Fruit fly (Drosophila melanogaster) whole organism, prepupa: Measurements from ENCODE around the gene CG6928.

ENCODE experiments used
- Blimp-1 ChIP-seq: fragments of 200-800 bp; sonication (Bioruptor generic); optimal IDR thresholded peaks from 3 replicates; lab custom pipeline; 2017; ENCODE audit warnings: missing biosample characterization, missing genetic modification characterization, mild to moderate bottlenecking, moderate library complexity, missing genetic modification reagents
- CG10669 ChIP-seq: fragments of 200-800 bp; sonication (Bioruptor generic); optimal IDR thresholded peaks from 3 replicates; lab custom pipeline; 2018; ENCODE audit warnings: missing biosample characterization, mild to moderate bottlenecking, missing genetic modification characterization, moderate library complexity
- CG15336 ChIP-seq: fragments of 200-800 bp; sonication (Bioruptor generic); IDR thresholded peaks from 2 replicates; pipeline ENCODE4 v1.3.6; 2022; ENCODE audit warnings: missing biosample characterization, missing genetic modification characterization
- CG3032 ChIP-seq: fragments of 200-800 bp; optimal IDR thresholded peaks from 2 replicates; lab custom pipeline; 2019; ENCODE audit warnings: missing biosample characterization, mild to moderate bottlenecking, missing genetic modification characterization, moderate library complexity
- CG31627 ChIP-seq: fragments of 200-800 bp; sonication (Bioruptor generic); optimal IDR thresholded peaks from 3 replicates; lab custom pipeline; 2016; ENCODE audit warnings: missing biosample characterization, missing genetic modification characterization
- CG32006 ChIP-seq: fragments of 200-800 bp; sonication (Bioruptor generic); optimal IDR thresholded peaks from 3 replicates; lab custom pipeline; 2017; ENCODE audit warnings: missing biosample characterization, mild to moderate bottlenecking, missing genetic modification characterization
- CG34406 ChIP-seq: fragments of 200-800 bp; sonication (Bioruptor generic); optimal IDR thresholded peaks from 3 replicates; lab custom pipeline; 2016; ENCODE audit warnings: missing biosample characterization, missing genetic modification characterization
- CG3919 ChIP-seq: fragments of 200-800 bp; sonication (Bioruptor generic); optimal IDR thresholded peaks from 3 replicates; lab custom pipeline; 2016; ENCODE audit warnings: missing biosample characterization, missing genetic modification characterization
- CG4318 ChIP-seq: fragments of 200-800 bp; sonication (Bioruptor generic); optimal IDR thresholded peaks from 3 replicates; lab custom pipeline; 2017; ENCODE audit warnings: missing biosample characterization, mild to moderate bottlenecking, missing genetic modification characterization
- CG6276 ChIP-seq: fragments of 200-800 bp; sonication (Bioruptor generic); optimal IDR thresholded peaks from 2 replicates; lab custom pipeline; 2017; ENCODE audit warnings: missing biosample characterization, mild to moderate bottlenecking, missing genetic modification characterization
- CG6792 ChIP-seq: fragments of 200-800 bp; sonication (Bioruptor generic); optimal IDR thresholded peaks from 3 replicates; lab custom pipeline; 2016; ENCODE audit warnings: missing biosample characterization, missing genetic modification characterization
- CG6808 ChIP-seq: fragments of 200-800 bp; sonication (Bioruptor generic); optimal IDR thresholded peaks from 3 replicates; lab custom pipeline; 2017; ENCODE audit warnings: missing biosample characterization, missing genetic modification characterization, mild to moderate bottlenecking, moderate library complexity, missing genetic modification reagents
- CG6854 ChIP-seq: fragments of 200-800 bp; sonication (Bioruptor generic); optimal IDR thresholded peaks from 2 replicates; lab custom pipeline; 2017; ENCODE audit warnings: missing biosample characterization, mild to moderate bottlenecking, missing genetic modification characterization
- CG7368 ChIP-seq: fragments of 200-800 bp; sonication (Bioruptor generic); optimal IDR thresholded peaks from 3 replicates; lab custom pipeline; 2016; ENCODE audit warnings: missing biosample characterization, missing genetic modification characterization
- CG8632 ChIP-seq: fragments of 200-800 bp; sonication (Bioruptor generic); optimal IDR thresholded peaks from 3 replicates; lab custom pipeline; 2016; ENCODE audit warnings: missing biosample characterization, missing genetic modification characterization
- CG9139 ChIP-seq: fragments of 200-800 bp; sonication (Bioruptor generic); optimal IDR thresholded peaks from 3 replicates; lab custom pipeline; 2017; ENCODE audit warnings: missing biosample characterization, mild to moderate bottlenecking, missing genetic modification characterization
- Eip78C ChIP-seq: fragments of 200-800 bp; sonication (Bioruptor generic); peaks from one replicate; lab custom pipeline; 2016; ENCODE audit warnings: missing biosample characterization, missing genetic modification characterization
- Eip93F ChIP-seq: fragments of 200-800 bp; sonication (Bioruptor generic); optimal IDR thresholded peaks from 2 replicates; lab custom pipeline; 2016; ENCODE audit warnings: missing biosample characterization, mild to moderate bottlenecking, missing genetic modification characterization
- Ets96B ChIP-seq: fragments of 200-800 bp; optimal IDR thresholded peaks from 2 replicates; lab custom pipeline; 2019; ENCODE audit warnings: missing biosample characterization, mild to moderate bottlenecking, missing genetic modification characterization, moderate library complexity
- Gug ChIP-seq: fragments of 200-800 bp; sonication (Bioruptor generic); IDR thresholded peaks from 2 replicates; pipeline ENCODE4 v1.3.6; 2022; ENCODE audit warnings: missing biosample characterization, missing genetic modification characterization
- Hr38 ChIP-seq: sonication (Bioruptor generic); optimal IDR thresholded peaks from 2 replicates; lab custom pipeline; 2016; ENCODE audit warnings: missing biosample characterization, missing genetic modification characterization
- Hr4 ChIP-seq: fragments of 200-800 bp; sonication (Bioruptor generic); optimal IDR thresholded peaks from 3 replicates; lab custom pipeline; 2016; ENCODE audit warnings: missing biosample characterization, missing genetic modification characterization
- Lpt ChIP-seq: fragments of 200-800 bp; sonication (Bioruptor generic); optimal IDR thresholded peaks from 3 replicates; lab custom pipeline; 2016; ENCODE audit warnings: missing biosample characterization, missing genetic modification characterization
- OdsH ChIP-seq: fragments of 200-800 bp; sonication (Bioruptor generic); optimal IDR thresholded peaks from 3 replicates; lab custom pipeline; 2016; ENCODE audit warnings: missing biosample characterization, missing genetic modification characterization
- Smox ChIP-seq: fragments of 200-800 bp; sonication (Bioruptor generic); optimal IDR thresholded peaks from 3 replicates; lab custom pipeline; 2016; ENCODE audit warnings: missing biosample characterization, missing genetic modification characterization
- Sox14 ChIP-seq: fragments of 200-800 bp; sonication (Bioruptor generic); optimal IDR thresholded peaks from 3 replicates; lab custom pipeline; 2016; ENCODE audit warnings: missing biosample characterization, missing genetic modification characterization
- Sox15 ChIP-seq: fragments of 200-800 bp; sonication (Bioruptor generic); optimal IDR thresholded peaks from 3 replicates; lab custom pipeline; 2016; ENCODE audit warnings: missing biosample characterization, missing genetic modification characterization
- acj6 ChIP-seq: fragments of 200-800 bp; sonication (Bioruptor generic); optimal IDR thresholded peaks from 3 replicates; lab custom pipeline; 2016; ENCODE audit warnings: missing biosample characterization, missing genetic modification characterization
- cyc ChIP-seq: fragments of 200-800 bp; sonication (Bioruptor generic); optimal IDR thresholded peaks from 3 replicates; lab custom pipeline; 2016; ENCODE audit warnings: missing biosample characterization, missing genetic modification characterization
- dac ChIP-seq: fragments of 200-800 bp; sonication (Bioruptor generic); optimal IDR thresholded peaks from 2 replicates; lab custom pipeline; 2017; ENCODE audit warnings: missing biosample characterization, mild to moderate bottlenecking, missing genetic modification characterization
- dsx ChIP-seq: fragments of 200-800 bp; optimal IDR thresholded peaks from 3 replicates; lab custom pipeline; 2019; ENCODE audit warnings: missing biosample characterization, mild to moderate bottlenecking, missing genetic modification characterization, moderate library complexity; ENCODE audit not compliant: poor library complexity, severe bottlenecking
- eg ChIP-seq: fragments of 200-800 bp; sonication (Bioruptor generic); IDR thresholded peaks from 3 replicates; pipeline ENCODE4 v1.3.6; 2022; ENCODE audit warnings: missing biosample characterization, missing genetic modification characterization
- esn ChIP-seq: fragments of 200-800 bp; sonication (Bioruptor generic); optimal IDR thresholded peaks from 2 replicates; lab custom pipeline; 2016; ENCODE audit warnings: missing biosample characterization, mild to moderate bottlenecking, missing genetic modification characterization, moderate library complexity
- fd59A ChIP-seq: fragments of 200-800 bp; sonication (Bioruptor generic); optimal IDR thresholded peaks from 2 replicates; lab custom pipeline; 2017; ENCODE audit warnings: missing biosample characterization, mild to moderate bottlenecking, missing genetic modification characterization, missing genetic modification reagents
- fkh ChIP-seq: fragments of 200-800 bp; sonication (Bioruptor generic); optimal IDR thresholded peaks from 3 replicates; lab custom pipeline; 2017; ENCODE audit warnings: missing biosample characterization, mild to moderate bottlenecking, missing genetic modification characterization, moderate library complexity
- lz ChIP-seq: fragments of 200-800 bp; sonication (Bioruptor generic); optimal IDR thresholded peaks from 3 replicates; lab custom pipeline; 2016; ENCODE audit warnings: missing biosample characterization, missing genetic modification characterization
- net ChIP-seq: fragments of 200-800 bp; sonication (Bioruptor generic); optimal IDR thresholded peaks from 3 replicates; lab custom pipeline; 2016; ENCODE audit warnings: missing biosample characterization, missing genetic modification characterization
- pdm3 ChIP-seq: fragments of 200-800 bp; sonication (Bioruptor generic); optimal IDR thresholded peaks from 3 replicates; lab custom pipeline; 2016; ENCODE audit warnings: missing biosample characterization, missing genetic modification characterization
- salr ChIP-seq, 2 experiments: fragments of 200-800 bp; sonication (Bioruptor generic); optimal IDR thresholded peaks; 3 replicates each; lab custom pipeline; 2016 to 2018; ENCODE audit warnings: missing biosample characterization in 2 of 2, missing genetic modification characterization in 2 of 2, mild to moderate bottlenecking in 1 of 2
- spab ChIP-seq: fragments of 200-800 bp; sonication (Bioruptor generic); optimal IDR thresholded peaks from 2 replicates; lab custom pipeline; 2017; ENCODE audit warnings: missing biosample characterization, mild to moderate bottlenecking, missing genetic modification characterization, missing genetic modification reagents
- topi ChIP-seq: fragments of 200-800 bp; sonication (Bioruptor generic); optimal IDR thresholded peaks from 3 replicates; lab custom pipeline; 2016; ENCODE audit warnings: missing biosample characterization, missing genetic modification characterization

The CG6928 gene

DNA sequence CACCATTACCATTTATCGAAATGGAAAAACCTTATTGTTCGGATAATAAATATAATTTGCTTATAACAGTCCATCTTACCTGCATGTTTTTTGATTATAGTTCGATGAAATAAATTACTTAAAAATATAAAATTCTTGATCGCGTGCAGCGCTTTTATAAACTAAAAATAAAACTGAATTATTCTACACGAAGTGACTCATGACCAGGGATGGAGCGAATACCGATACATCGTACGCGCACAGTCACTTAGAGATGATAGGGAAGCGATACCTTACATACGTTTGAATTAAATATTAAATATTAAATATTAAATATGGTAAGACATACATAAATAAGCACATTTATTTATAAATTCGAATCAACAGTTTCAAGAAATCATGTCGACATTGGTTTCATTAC is 10.0 kb upstream of the CG6928 start, which contains the start of gene viaf:
Gene viaf, minus strand, starts transcription at position 220 of the 400 bp plus-strand sequence.
- peak; percentile 40 for TF ChIP-seq cyc (GFP tag; lab: Kevin White, UChicago)
- TF ChIP-seq Sox15 (GFP tag; lab: Kevin White, UChicago) = peak; percentile 3
- peak; percentile 17 for TF ChIP-seq CG31627 (GFP tag; lab: Kevin White, UChicago)
- TF ChIP-seq CG6854 (GFP tag; lab: Kevin White, UChicago) = no peak
- TF ChIP-seq spab (GFP tag; lab: Kevin White, UChicago) = no peak
- no peak for TF ChIP-seq Ets96B (tag; lab: Kevin White, UChicago)

- TF ChIP-seq cyc (GFP tag; lab: Kevin White, UChicago) = peak; percentile 2
- no peak for TF ChIP-seq fd59A
- TF ChIP-seq acj6 (GFP tag; lab: Kevin White, UChicago) = no peak
These were observed 5.0 kb upstream of the CG6928 start, which contains the start of gene Grip163 for dm6 chr3L:11997959-11998358. Gene Grip163, minus strand, starts transcription at chr3L:11998138.

dm6 chr3L:12003457-12003856 is 502 bp downstream of the CG6928 start:
- TF ChIP-seq Blimp-1 (GFP tag; lab: Kevin White, UChicago) = no peak
- TF ChIP-seq lz (GFP tag; lab: Kevin White, UChicago) = no peak
- TF ChIP-seq dac (GFP tag; lab: Kevin White, UChicago) = no peak
- no peak for TF ChIP-seq CG34406 (GFP tag; lab: Kevin White, UChicago)
- TF ChIP-seq cyc (GFP tag; lab: Kevin White, UChicago) = no peak
- no peak for TF ChIP-seq Gug (GFP tag; lab: Robert Waterston, UW)
- TF ChIP-seq CG6854 (GFP tag; lab: Kevin White, UChicago) = no peak
- TF ChIP-seq fkh = no peak
- TF ChIP-seq pdm3 = no peak

dm6 chr3L:12004136-12004535 is 1.2 kb downstream of the CG6928 start:
- TF ChIP-seq CG8632 (GFP tag; lab: Kevin White, UChicago) = no peak
- no peak for TF ChIP-seq eg
- TF ChIP-seq spab (GFP tag; lab: Kevin White, UChicago) = no peak
- TF ChIP-seq Sox15 (GFP tag; lab: Kevin White, UChicago) = no peak
- no peak for TF ChIP-seq CG4318 (GFP tag; lab: Kevin White, UChicago)
- no peak for TF ChIP-seq CG3919 (GFP tag; lab: Kevin White, UChicago)
- no peak for TF ChIP-seq net

DNA sequence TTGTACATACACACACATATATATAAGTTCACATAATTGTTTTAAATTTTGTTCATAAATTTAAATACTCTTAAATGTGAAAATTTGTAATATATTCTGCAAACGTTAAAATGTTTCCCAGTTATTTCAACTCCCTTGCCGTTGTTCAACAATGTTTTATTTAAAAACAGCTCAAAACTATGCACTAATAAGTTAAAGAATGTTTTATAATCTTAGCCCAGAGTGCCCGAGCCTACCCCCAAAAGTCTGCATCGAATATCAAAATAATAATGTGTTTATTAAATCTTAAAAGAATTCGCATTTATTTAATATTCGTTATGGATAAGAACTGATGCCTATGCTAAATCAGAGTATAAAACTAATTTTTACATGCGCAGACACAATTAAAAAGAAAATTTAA is 5.0 kb downstream of the CG6928 start:
- no peak for TF ChIP-seq CG6276 (GFP tag; lab: Kevin White, UChicago)
- no peak for TF ChIP-seq Smox
- TF ChIP-seq dsx (GFP tag; lab: Kevin White, UChicago) = peak; percentile 82

DNA sequence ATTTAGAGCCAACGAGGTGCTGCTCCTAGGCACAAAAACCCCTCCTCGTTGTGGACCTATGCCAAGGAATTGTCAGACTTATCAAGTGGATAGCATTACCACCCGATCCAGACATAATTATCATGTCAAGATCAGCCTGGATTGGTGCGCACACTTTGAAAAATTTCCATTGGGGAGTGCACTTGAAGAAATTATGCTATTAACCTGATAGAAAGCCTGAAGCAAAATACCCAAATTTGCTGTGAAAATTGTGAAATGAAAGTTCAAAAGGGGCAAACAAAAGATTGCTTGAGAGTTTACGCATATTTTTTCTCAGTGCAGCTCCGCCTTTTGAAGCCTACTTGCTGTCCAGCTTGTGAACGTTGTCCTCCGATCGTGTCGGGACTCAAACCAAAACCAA is 10.7 kb downstream of the CG6928 start:
- TF ChIP-seq Hr4 (GFP tag; lab: Kevin White, UChicago) (peak; percentile 23), Sox14 (GFP tag; lab: Kevin White, UChicago) (peak; percentile 7), fd59A (peak; percentile 39), Blimp-1 (GFP tag; lab: Kevin White, UChicago) (no peak), CG10669 (GFP tag; lab: Kevin White, UChicago) (peak; percentile 45), CG3032 (tag; lab: Kevin White, UChicago) (peak; percentile 66), CG3919 (GFP tag; lab: Kevin White, UChicago) (peak; percentile 53), CG6792 (peak; percentile 16), cyc (GFP tag; lab: Kevin White, UChicago) (peak; percentile 13), OdsH (no peak), Lpt (GFP tag; lab: Kevin White, UChicago) (peak; percentile 4), topi (GFP tag; lab: Kevin White, UChicago) (no peak), Eip78C (GFP tag; lab: Kevin White, UChicago) (peak; percentile 84), CG32006 (GFP tag; lab: Kevin White, UChicago) (peak; percentile 6), eg (0 out of 3 replicates have a peak, but pooled peaks have one; percentile 15), Sox15 (GFP tag; lab: Kevin White, UChicago) (no peak), CG6808 (no peak), CG7368 (no peak), Eip93F (GFP tag; lab: Kevin White, UChicago) (no peak), Hr38 (GFP tag; lab: Kevin White, UChicago) (no peak), esn (peak; percentile 41), salr (GFP tag; optimal IDR thresholded peaks at IDR 0.05; lab: Kevin White, UChicago) (peak in 1 of 2 experiments; percentile 27), CG9139 (GFP tag; lab: Kevin White, UChicago) (no peak), CG15336 (GFP tag; lab: Robert Waterston, UW) (no peak)
